Comparison of ENCODE assay signal across 1 fruit fly cellular context in the genomic region with DNA sequence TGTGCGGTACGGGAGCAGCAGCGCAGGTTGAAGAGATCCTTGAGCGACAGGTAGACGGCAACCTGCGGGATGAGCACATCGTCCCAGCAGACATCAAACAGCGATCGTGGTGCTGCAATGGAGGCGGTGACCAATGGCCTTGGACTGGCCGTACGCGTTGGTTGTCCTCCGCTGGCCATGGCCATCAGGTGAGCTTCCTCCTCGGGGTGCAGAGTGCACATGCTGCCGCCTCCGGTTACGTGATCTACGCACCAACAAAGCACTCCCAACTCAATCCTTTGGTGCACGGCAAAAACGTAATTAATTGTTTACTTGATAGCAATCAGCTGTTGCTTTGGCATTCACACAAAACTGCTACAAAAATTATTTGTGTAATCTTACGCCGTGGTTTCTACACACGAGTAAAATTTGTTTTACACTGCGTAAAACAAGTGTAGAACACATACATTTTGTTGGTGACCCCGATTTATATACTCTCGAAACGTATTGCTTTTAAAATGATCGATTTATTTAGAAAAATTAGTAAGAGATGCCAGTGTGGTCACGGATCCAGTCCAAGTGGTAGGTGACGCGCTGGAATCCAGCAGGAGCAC.
A peak's percentile ranks its signal among the peaks of the same experiment; 100 is the strongest.
TF ChIP-seq lines count a peak whose summit lies in the region.

jet (minus strand) TSS at position 332 of the 593 bp plus-strand sequence.

TF ChIP-seq in whole organism, embryonic, 481 proteins besides CTCF, POLR2A, EP300 and RAD21 (continued from another document):
- 0 out of 2 replicates have a peak, but pooled peaks have one; percentile 20 for TF ChIP-seq hbn (GFP tag; IDR thresholded peaks at IDR 0.05; lab: Robert Waterston, UW; ENCODE audit: partially characterized antibody)
- no peak for TF ChIP-seq ap (GFP tag; IDR thresholded peaks at IDR 0.05; lab: Robert Waterston, UW)
- TF ChIP-seq CG2202 (tag; optimal IDR thresholded peaks at IDR 0.05; lab: Kevin White, UChicago) = no peak
- peak; percentile 55; the same call in 1 of the 3 replicates for TF ChIP-seq HLH4C (GFP tag; IDR thresholded peaks at IDR 0.05; lab: Robert Waterston, UW; ENCODE audit: partially characterized antibody)
- TF ChIP-seq vvl (GFP tag; IDR thresholded peaks at IDR 0.05; lab: Robert Waterston, UW) = no peak
- TF ChIP-seq Hsf (GFP tag; optimal IDR thresholded peaks at IDR 0.05; lab: Kevin White, UChicago) = no peak
- TF ChIP-seq ftz-f1 (GFP tag; optimal IDR thresholded peaks at IDR 0.05; lab: Kevin White, UChicago) = peak; percentile 81
- peak; percentile 57; the same call in 2 of the 3 replicates for TF ChIP-seq CG6791 (GFP tag; IDR thresholded peaks at IDR 0.05; lab: Robert Waterston, UW; ENCODE audit: partially characterized antibody)
- peak; percentile 43; the same call in 1 of the 3 replicates for TF ChIP-seq vnd (GFP tag; IDR thresholded peaks at IDR 0.05; lab: Robert Waterston, UW; ENCODE audit: partially characterized antibody)
- 0 out of 2 replicates have a peak, but pooled peaks have one; percentile 5 for TF ChIP-seq lmd (GFP tag; IDR thresholded peaks at IDR 0.05; lab: Robert Waterston, UW)
- no peak for TF ChIP-seq CG10543 (GFP tag; optimal IDR thresholded peaks at IDR 0.05; lab: Kevin White, UChicago)
- TF ChIP-seq MESR4 (GFP tag; optimal IDR thresholded peaks at IDR 0.05; lab: Kevin White, UChicago) = peak; percentile 65
- no peak for TF ChIP-seq CG2678 (tag; optimal IDR thresholded peaks at IDR 0.05; lab: Kevin White, UChicago)
- no peak for TF ChIP-seq CG6813 (GFP tag; optimal IDR thresholded peaks at IDR 0.05; lab: Kevin White, UChicago)
- TF ChIP-seq nmo (GFP tag; optimal IDR thresholded peaks at IDR 0.05; lab: Kevin White, UChicago) = peak; percentile 9
- peak; percentile 51 for TF ChIP-seq pzg (GFP tag; optimal IDR thresholded peaks at IDR 0.05; lab: Kevin White, UChicago)
- TF ChIP-seq Vsx1 (GFP tag; optimal IDR thresholded peaks at IDR 0.05; lab: Kevin White, UChicago) = no peak
- TF ChIP-seq CG14860 (GFP tag; IDR thresholded peaks at IDR 0.05; lab: Robert Waterston, UW; ENCODE audit: partially characterized antibody) = peak; percentile 27; the same call in 1 of the 3 replicates
- TF ChIP-seq HmgZ (tag; optimal IDR thresholded peaks at IDR 0.05; lab: Kevin White, UChicago) = peak; percentile 57
- TF ChIP-seq Doc3 (GFP tag; IDR thresholded peaks at IDR 0.05; lab: Robert Waterston, UW; ENCODE audit: partially characterized antibody) = no peak
- no peak for TF ChIP-seq CG2116 (GFP tag; optimal IDR thresholded peaks at IDR 0.05; lab: Kevin White, UChicago)
- TF ChIP-seq Myb (GFP tag; optimal IDR thresholded peaks at IDR 0.05; lab: Kevin White, UChicago) = peak; percentile 8
- TF ChIP-seq Gug (GFP tag; IDR thresholded peaks at IDR 0.05; lab: Robert Waterston, UW) = no peak
- no peak for TF ChIP-seq Ada2b (GFP tag; IDR thresholded peaks at IDR 0.05; lab: Robert Waterston, UW)
- TF ChIP-seq CG33213 (GFP tag; optimal IDR thresholded peaks at IDR 0.05; lab: Kevin White, UChicago) = no peak
- TF ChIP-seq Dp (GFP tag; optimal IDR thresholded peaks at IDR 0.05; lab: Kevin White, UChicago) = peak; percentile 34
- TF ChIP-seq corto (GFP tag; optimal IDR thresholded peaks at IDR 0.05; lab: Kevin White, UChicago) = no peak
- TF ChIP-seq phol (tag; optimal IDR thresholded peaks at IDR 0.05; lab: Kevin White, UChicago) = peak; percentile 28
- peak in 1 of 2 experiments; percentile 31 for TF ChIP-seq Pdp1 (GFP tag; optimal IDR thresholded peaks at IDR 0.05; lab: Kevin White, UChicago)
- TF ChIP-seq stwl (tag; optimal IDR thresholded peaks at IDR 0.05; lab: Kevin White, UChicago) = peak; percentile 49
- peak; percentile 55; the same call in 1 of the 3 replicates for TF ChIP-seq CG7963 (GFP tag; IDR thresholded peaks at IDR 0.05; lab: Robert Waterston, UW; ENCODE audit: partially characterized antibody)
- TF ChIP-seq sc (optimal IDR thresholded peaks at IDR 0.05; lab: Kevin White, UChicago) = no peak
- TF ChIP-seq sc (GFP tag; optimal IDR thresholded peaks at IDR 0.05; lab: Kevin White, UChicago) = no peak
- TF ChIP-seq CG9437 (GFP tag; optimal IDR thresholded peaks at IDR 0.05; lab: Kevin White, UChicago) = peak; percentile 19
- TF ChIP-seq crp (GFP tag; optimal IDR thresholded peaks at IDR 0.05; lab: Kevin White, UChicago) = peak; percentile 78 to 93
- TF ChIP-seq CG3065 (GFP tag; optimal IDR thresholded peaks at IDR 0.05; lab: Kevin White, UChicago) = no peak
- TF ChIP-seq amos (GFP tag; IDR thresholded peaks at IDR 0.05; lab: Robert Waterston, UW; ENCODE audit: partially characterized antibody) = peak; percentile 82
- peak; percentile 2 for TF ChIP-seq YL-1 (GFP tag; optimal IDR thresholded peaks at IDR 0.05; lab: Kevin White, UChicago)
- 0 out of 4 replicates have a peak, but pooled peaks have one; percentile 22 for TF ChIP-seq Dll (GFP tag; IDR thresholded peaks at IDR 0.05; lab: Robert Waterston, UW; ENCODE audit: partially characterized antibody)
- TF ChIP-seq CG10209 (GFP tag; optimal IDR thresholded peaks at IDR 0.05; lab: Kevin White, UChicago) = no peak
- peak; percentile 97 for TF ChIP-seq MBD-R2 (GFP tag; IDR thresholded peaks at IDR 0.05; lab: Robert Waterston, UW)
- TF ChIP-seq CG13296 (GFP tag; optimal IDR thresholded peaks at IDR 0.05; lab: Kevin White, UChicago) = no peak
- TF ChIP-seq inv (GFP tag; IDR thresholded peaks at IDR 0.05; lab: Robert Waterston, UW; ENCODE audit: partially characterized antibody) = 0 out of 2 replicates have a peak, but pooled peaks have one; percentile 8
- peak; percentile 24; the same call in 1 of the 2 replicates for TF ChIP-seq Scr (GFP tag; IDR thresholded peaks at IDR 0.05; lab: Robert Waterston, UW; ENCODE audit: partially characterized antibody)
- TF ChIP-seq exex (tag; optimal IDR thresholded peaks at IDR 0.05; lab: Kevin White, UChicago) = peak; percentile 72
- TF ChIP-seq Fer3 (tag; optimal IDR thresholded peaks at IDR 0.05; lab: Kevin White, UChicago) = no peak
- peak; percentile 9 for TF ChIP-seq Abd-B (GFP tag; optimal IDR thresholded peaks at IDR 0.05; lab: Kevin White, UChicago)
- no peak for TF ChIP-seq Dad (GFP tag; optimal IDR thresholded peaks at IDR 0.05; lab: Kevin White, UChicago)
- no peak for TF ChIP-seq CG10431 (GFP tag; optimal IDR thresholded peaks at IDR 0.05; lab: Kevin White, UChicago)
- peak; percentile 26 for TF ChIP-seq Nf-YC (tag; optimal IDR thresholded peaks at IDR 0.05; lab: Kevin White, UChicago)
- TF ChIP-seq Neu2 (GFP tag; optimal IDR thresholded peaks at IDR 0.05; lab: Kevin White, UChicago; ENCODE audit: borderline replicate concordance) = no peak
- peak; percentile 52; the same call in 1 of the 2 replicates for TF ChIP-seq CG13287 (GFP tag; IDR thresholded peaks at IDR 0.05; lab: Robert Waterston, UW; ENCODE audit: partially characterized antibody)
- peak; percentile 63 for TF ChIP-seq CG42726 (GFP tag; IDR thresholded peaks at IDR 0.05; lab: Robert Waterston, UW; ENCODE audit: partially characterized antibody)
- TF ChIP-seq zen (tag; optimal IDR thresholded peaks at IDR 0.05; lab: Kevin White, UChicago) = peak; percentile 22
- TF ChIP-seq sna (GFP tag; IDR thresholded peaks at IDR 0.05; lab: Robert Waterston, UW; ENCODE audit: partially characterized antibody) = no peak
- no peak for TF ChIP-seq CG6854 (GFP tag; optimal IDR thresholded peaks at IDR 0.05; lab: Kevin White, UChicago)
- TF ChIP-seq Oli (tag; optimal IDR thresholded peaks at IDR 0.05; lab: Kevin White, UChicago) = no peak
- no peak for TF ChIP-seq CG11695 (GFP tag; IDR thresholded peaks at IDR 0.05; lab: Robert Waterston, UW)
- TF ChIP-seq CoRest (tag; optimal IDR thresholded peaks at IDR 0.05; lab: Kevin White, UChicago) = no peak
TF ChIP-seq in whole organism, embryonic: peak in this region for 45.
